Fruit fly (Drosophila melanogaster) whole organism, embryonic: ENCODE measurements around the gene Cyp313a5.

Source experiments
- ATbp ChIP-seq: fragments of 200-800 bp; sonication (Bioruptor generic); optimal IDR thresholded peaks from 2 replicates; lab custom pipeline; 2017; ENCODE audit warnings: missing biosample characterization, mild to moderate bottlenecking, missing genetic modification characterization, missing genetic modification reagents
- B-H1 ChIP-seq: fragments of 200-800 bp; sonication (Bioruptor generic); IDR thresholded peaks from 3 replicates; pipeline ENCODE4 v1.3.6; 2022; ENCODE audit warnings: missing biosample characterization, missing genetic modification characterization
- Bgb ChIP-seq: fragments of 200-800 bp; sonication (Bioruptor generic); IDR thresholded peaks from 2 replicates; pipeline ENCODE4 v1.3.6; 2022; ENCODE audit warnings: missing biosample characterization, missing genetic modification characterization; ENCODE audit not compliant: partially characterized antibody
- CG10147 ChIP-seq: fragments of 200-800 bp; sonication (Bioruptor generic); optimal IDR thresholded peaks from 2 replicates; lab custom pipeline; 2019; ENCODE audit warnings: missing biosample characterization, mild to moderate bottlenecking, missing genetic modification characterization, moderate library complexity
- CG12942 ChIP-seq: fragments of 200-800 bp; sonication (Bioruptor generic); optimal IDR thresholded peaks from 3 replicates; lab custom pipeline; 2016; ENCODE audit warnings: missing biosample characterization, missing genetic modification characterization
- CG15073 ChIP-seq: fragments of 200-800 bp; sonication (Bioruptor generic); optimal IDR thresholded peaks from 2 replicates; lab custom pipeline; 2016; ENCODE audit warnings: missing biosample characterization, missing genetic modification characterization
- CG15601 ChIP-seq: fragments of 200-800 bp; sonication (Bioruptor generic); optimal IDR thresholded peaks from 3 replicates; lab custom pipeline; 2019; ENCODE audit warnings: missing biosample characterization, mild to moderate bottlenecking, missing genetic modification characterization, moderate library complexity
- CG15696 ChIP-seq: fragments of 200-800 bp; sonication (Bioruptor generic); optimal IDR thresholded peaks from 2 replicates; lab custom pipeline; 2019; ENCODE audit warnings: missing biosample characterization, mild to moderate bottlenecking, missing genetic modification characterization, moderate library complexity
- CG1603 ChIP-seq: fragments of 200-800 bp; sonication (Bioruptor generic); optimal IDR thresholded peaks from 2 replicates; lab custom pipeline; 2019; ENCODE audit warnings: missing biosample characterization, mild to moderate bottlenecking, missing genetic modification characterization, moderate library complexity
- CG17568 ChIP-seq: fragments of 200-800 bp; sonication (Bioruptor generic); optimal IDR thresholded peaks from 2 replicates; lab custom pipeline; 2018; ENCODE audit warnings: missing biosample characterization, mild to moderate bottlenecking, missing genetic modification characterization, moderate library complexity
- CG2116 ChIP-seq: fragments of 200-800 bp; sonication (Bioruptor generic); optimal IDR thresholded peaks from 3 replicates; lab custom pipeline; 2018; ENCODE audit warnings: missing biosample characterization, mild to moderate bottlenecking, missing genetic modification characterization
- CG2875 ChIP-seq: fragments of 200-800 bp; sonication (Bioruptor generic); optimal IDR thresholded peaks from 2 replicates; lab custom pipeline; 2017; ENCODE audit warnings: missing biosample characterization, mild to moderate bottlenecking, missing genetic modification characterization, missing genetic modification reagents
- CG31441 ChIP-seq: fragments of 200-800 bp; sonication (Bioruptor generic); IDR thresholded peaks from 2 replicates; pipeline ENCODE4 v1.3.6; 2022; ENCODE audit warnings: missing biosample characterization, missing genetic modification characterization
- CG3407 ChIP-seq: fragments of 200-800 bp; sonication (Bioruptor generic); optimal IDR thresholded peaks from 2 replicates; lab custom pipeline; 2018; ENCODE audit warnings: missing biosample characterization, mild to moderate bottlenecking, missing genetic modification characterization
- CG4820 ChIP-seq: fragments of 200-800 bp; sonication (Bioruptor generic); optimal IDR thresholded peaks from 3 replicates; lab custom pipeline; 2016; ENCODE audit warnings: missing biosample characterization, missing genetic modification characterization
- CG6813 ChIP-seq: fragments of 200-800 bp; sonication (Bioruptor generic); optimal IDR thresholded peaks from 2 replicates; lab custom pipeline; 2017; ENCODE audit warnings: missing biosample characterization, missing genetic modification characterization, mild to moderate bottlenecking, moderate library complexity, missing genetic modification reagents
- CG9215 ChIP-seq: fragments of 200-800 bp; sonication (Bioruptor generic); IDR thresholded peaks from 2 replicates; pipeline ENCODE4 v1.3.6; 2022; ENCODE audit warnings: missing biosample characterization, missing genetic modification characterization
- Camta ChIP-seq: fragments of 200-800 bp; sonication (Bioruptor generic); optimal IDR thresholded peaks from 2 replicates; lab custom pipeline; 2016; ENCODE audit warnings: missing biosample characterization, missing genetic modification characterization
- Doc3 ChIP-seq: fragments of 200-800 bp; sonication (Bioruptor generic); IDR thresholded peaks from 3 replicates; pipeline ENCODE4 v1.3.6; 2022; ENCODE audit warnings: missing biosample characterization, missing genetic modification characterization; ENCODE audit not compliant: partially characterized antibody
- HLH3B ChIP-seq: fragments of 200-800 bp; sonication (Bioruptor generic); IDR thresholded peaks from 2 replicates; pipeline ENCODE4 v1.3.6; 2022; ENCODE audit warnings: missing biosample characterization, missing genetic modification characterization
- Hey ChIP-seq: fragments of 200-800 bp; sonication (Bioruptor generic); optimal IDR thresholded peaks from 3 replicates; lab custom pipeline; 2018; ENCODE audit warnings: missing biosample characterization, mild to moderate bottlenecking, missing genetic modification characterization
- Hmr ChIP-seq: fragments of 200-800 bp; sonication (Bioruptor generic); optimal IDR thresholded peaks from 3 replicates; lab custom pipeline; 2017; ENCODE audit warnings: mild to moderate bottlenecking, missing biosample characterization, missing genetic modification reagents, missing genetic modification characterization
- Hr39 ChIP-seq: fragments of >200 bp; optimal IDR thresholded peaks from 2 replicates; lab custom pipeline; 2017
- Lpt ChIP-seq: fragments of >200 bp; optimal IDR thresholded peaks from 2 replicates; lab custom pipeline; 2018; ENCODE audit warnings: missing biosample characterization, missing genetic modification characterization
- NC2α ChIP-seq: fragments of 200-800 bp; sonication (Bioruptor generic); optimal IDR thresholded peaks from 2 replicates; lab custom pipeline; 2016; ENCODE audit warnings: missing biosample characterization, missing genetic modification characterization
- Pdp1 ChIP-seq, 2 experiments: fragments of 200-800 bp; sonication (Bioruptor generic); optimal IDR thresholded peaks; 3 replicates each; lab custom pipeline; 2016; ENCODE audit warnings: missing biosample characterization in 2 of 2, missing genetic modification characterization in 2 of 2, mild to moderate bottlenecking in 1 of 2, moderate library complexity in 1 of 2
- Six4 ChIP-seq: fragments of 200-800 bp; sonication (Bioruptor generic); optimal IDR thresholded peaks from 2 replicates; lab custom pipeline; 2016; ENCODE audit warnings: missing biosample characterization, missing genetic modification characterization
- Sox100B ChIP-seq: fragments of 200-800 bp; sonication (Bioruptor generic); optimal IDR thresholded peaks from 3 replicates; lab custom pipeline; 2018; ENCODE audit warnings: missing biosample characterization, mild to moderate bottlenecking, missing genetic modification characterization
- Usf ChIP-seq: fragments of 200-800 bp; sonication (Bioruptor generic); optimal IDR thresholded peaks from 2 replicates; lab custom pipeline; 2017; ENCODE audit warnings: missing genotype, missing biosample characterization, missing genetic modification characterization
- Xrp1 ChIP-seq: fragments of 200-800 bp; sonication (Bioruptor generic); IDR thresholded peaks from 2 replicates; pipeline ENCODE4 v1.3.6; 2022; ENCODE audit warnings: missing biosample characterization, missing genetic modification characterization
- ac ChIP-seq: fragments of 200-800 bp; sonication (Bioruptor generic); optimal IDR thresholded peaks from 3 replicates; lab custom pipeline; 2017; ENCODE audit warnings: missing biosample characterization, mild to moderate bottlenecking, missing genetic modification characterization
- ara ChIP-seq: fragments of 200-800 bp; sonication (Bioruptor generic); IDR thresholded peaks from 2 replicates; pipeline ENCODE4 v1.3.6; 2022; ENCODE audit warnings: missing biosample characterization, missing genetic modification characterization
- ash1 ChIP-seq: fragments of 200-800 bp; sonication (Bioruptor generic); optimal IDR thresholded peaks from 2 replicates; lab custom pipeline; 2018; ENCODE audit warnings: missing biosample characterization, mild to moderate bottlenecking, missing genetic modification characterization
- bsh ChIP-seq, 2 experiments: fragments of 200-800 bp; sonication (Bioruptor generic); optimal IDR thresholded peaks; 2 replicates each; lab custom pipeline; 2017 to 2018; ENCODE audit warnings: mild to moderate bottlenecking in 2 of 2, missing biosample characterization in 2 of 2, missing genetic modification characterization in 2 of 2, moderate library complexity in 1 of 2
- cas ChIP-seq: fragments of 200-800 bp; sonication (Bioruptor generic); IDR thresholded peaks from 2 replicates; pipeline ENCODE4 v1.3.6; 2022; ENCODE audit warnings: missing biosample characterization, missing genetic modification characterization
- dmrt11E ChIP-seq: fragments of 200-800 bp; sonication (Bioruptor generic); optimal IDR thresholded peaks from 3 replicates; lab custom pipeline; 2018; ENCODE audit warnings: missing biosample characterization, mild to moderate bottlenecking, missing genetic modification characterization, moderate library complexity
- lov ChIP-seq, 2 experiments: fragments of 200-800 bp in 1 of 2; fragments of >200 bp in 1 of 2; sonication (Bioruptor generic) in 1 of 2; IDR thresholded peaks in 1 of 2; optimal IDR thresholded peaks in 1 of 2; 2 replicates in 1 of 2; 3 replicates in 1 of 2; pipeline versions ENCODE4 v1.3.6 to Lab custom; 2017 to 2022; ENCODE audit warnings: missing biosample characterization in 1 of 2, missing genetic modification characterization in 1 of 2
- mirr ChIP-seq: fragments of 200-800 bp; sonication (Bioruptor generic); optimal IDR thresholded peaks from 3 replicates; lab custom pipeline; 2018; ENCODE audit warnings: missing biosample characterization, mild to moderate bottlenecking, missing genetic modification characterization
- nerfin-2 ChIP-seq: fragments of 200-800 bp; sonication (Bioruptor generic); IDR thresholded peaks from 2 replicates; pipeline ENCODE4 v1.3.6; 2022; ENCODE audit warnings: missing biosample characterization, missing genetic modification characterization; ENCODE audit not compliant: partially characterized antibody
- odd ChIP-seq: fragments of 200-800 bp; sonication (Bioruptor generic); optimal IDR thresholded peaks from 2 replicates; lab custom pipeline; 2017; ENCODE audit warnings: missing biosample characterization, mild to moderate bottlenecking, missing genetic modification characterization
- pb ChIP-seq: fragments of 200-800 bp; sonication (Bioruptor generic); optimal IDR thresholded peaks from 3 replicates; lab custom pipeline; 2016; ENCODE audit warnings: missing biosample characterization, missing genetic modification characterization
- ranshi ChIP-seq: fragments of 200-800 bp; sonication (Bioruptor generic); IDR thresholded peaks from 2 replicates; pipeline ENCODE4 v1.3.6; 2022; ENCODE audit warnings: missing biosample characterization, missing genetic modification characterization
- shn ChIP-seq: fragments of 200-800 bp; sonication (Bioruptor generic); optimal IDR thresholded peaks from 3 replicates; lab custom pipeline; 2016; ENCODE audit warnings: missing biosample characterization, missing genetic modification characterization
- sim ChIP-seq: fragments of 200-800 bp; sonication (Bioruptor generic); IDR thresholded peaks from 2 replicates; pipeline ENCODE4 v1.3.6; 2022; ENCODE audit warnings: missing biosample characterization, missing genetic modification characterization
- slp2 ChIP-seq: fragments of 200-800 bp; sonication (Bioruptor generic); optimal IDR thresholded peaks from 2 replicates; lab custom pipeline; 2016; ENCODE audit warnings: missing biosample characterization, missing genetic modification characterization
- sqz ChIP-seq: fragments of 200-800 bp; sonication (Bioruptor generic); optimal IDR thresholded peaks from 3 replicates; lab custom pipeline; 2018; ENCODE audit warnings: missing biosample characterization, mild to moderate bottlenecking, missing genetic modification characterization
- trh ChIP-seq: fragments of 200-800 bp; sonication (Bioruptor generic); optimal IDR thresholded peaks from 2 replicates; lab custom pipeline; 2016; ENCODE audit warnings: missing biosample characterization, missing genetic modification characterization

Gene Cyp313a5

DNA sequence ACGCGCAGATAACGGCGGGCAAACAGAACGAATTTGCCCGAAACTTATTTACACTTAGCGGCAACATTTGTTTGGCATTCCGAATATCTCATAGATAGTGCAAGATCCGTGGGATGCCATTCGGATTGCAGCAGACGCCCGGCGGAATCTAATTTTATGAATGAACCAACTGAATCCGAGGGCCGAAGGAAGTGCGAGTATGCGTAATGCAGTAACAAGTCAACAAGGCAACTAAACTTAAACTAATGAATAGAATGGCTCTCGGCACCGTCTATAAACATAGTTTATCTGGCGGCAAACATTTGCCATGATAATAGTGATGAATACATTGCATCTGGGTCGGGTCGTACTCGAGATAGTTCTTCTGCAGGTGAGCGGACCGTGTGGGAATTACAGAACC is 15.7 kb upstream of the Cyp313a5 start (continued):
- peak; percentile 25 for TF ChIP-seq CG15696
- no peak for TF ChIP-seq sqz (GFP tag; lab: Kevin White, UChicago)
- TF ChIP-seq Pdp1 (GFP tag; optimal IDR thresholded peaks at IDR 0.05; lab: Kevin White, UChicago), result no peak
- TF ChIP-seq NC2α (GFP tag; lab: Kevin White, UChicago), result no peak
- TF ChIP-seq dmrt11E (tag; lab: Kevin White, UChicago), result peak; percentile 20
- TF ChIP-seq Usf (GFP tag; lab: Kevin White, UChicago), result no peak
- no peak for TF ChIP-seq nerfin-2
- TF ChIP-seq trh (GFP tag; lab: Kevin White, UChicago), result no peak
- peak; percentile 41 for TF ChIP-seq CG1603 (tag; lab: Kevin White, UChicago)
- peak; percentile 8 for TF ChIP-seq Sox100B (GFP tag; lab: Kevin White, UChicago)
- TF ChIP-seq cas (GFP tag; lab: Robert Waterston, UW), result no peak
- no peak for TF ChIP-seq mirr
- TF ChIP-seq bsh (GFP tag; optimal IDR thresholded peaks at IDR 0.05; lab: Kevin White, UChicago), result peak in 1 of 2 experiments; percentile 19
- TF ChIP-seq slp2 (GFP tag; lab: Kevin White, UChicago), result no peak
- TF ChIP-seq Hey (tag; lab: Kevin White, UChicago), result no peak
- TF ChIP-seq Lpt (GFP tag; lab: Kevin White, UChicago), result no peak
- no peak for TF ChIP-seq Doc3 (GFP tag; lab: Robert Waterston, UW)
- TF ChIP-seq CG4820 (GFP tag; lab: Kevin White, UChicago), result no peak
- no peak for TF ChIP-seq lov (optimal IDR thresholded peaks at IDR 0.05; lab: Kevin White, UChicago)
- TF ChIP-seq lov (GFP tag; IDR thresholded peaks at IDR 0.05; lab: Robert Waterston, UW), result no peak
- no peak for TF ChIP-seq Six4 (GFP tag; lab: Kevin White, UChicago)
- TF ChIP-seq ash1 (GFP tag; lab: Kevin White, UChicago), result no peak
- no peak for TF ChIP-seq CG6813 (GFP tag; lab: Kevin White, UChicago)
- TF ChIP-seq Hmr (GFP tag; lab: Kevin White, UChicago), result no peak
- TF ChIP-seq CG3407, result peak; percentile 36
- peak; percentile 4 for TF ChIP-seq CG2875 (GFP tag; lab: Kevin White, UChicago)
- no peak for TF ChIP-seq pb (GFP tag; lab: Kevin White, UChicago)
- no peak for TF ChIP-seq sim (GFP tag; lab: Robert Waterston, UW)
- TF ChIP-seq CG17568 (GFP tag; lab: Kevin White, UChicago), result no peak
- peak; percentile 19 for TF ChIP-seq odd
- TF ChIP-seq CG2116 (GFP tag; lab: Kevin White, UChicago), result no peak
- TF ChIP-seq Xrp1 (GFP tag; lab: Robert Waterston, UW), result 0 out of 2 replicates have a peak, but pooled peaks have one; percentile 15
- TF ChIP-seq CG10147 (GFP tag; lab: Kevin White, UChicago), result no peak
- TF ChIP-seq ara (GFP tag; lab: Robert Waterston, UW), result no peak
- TF ChIP-seq Bgb (GFP tag; lab: Robert Waterston, UW), result no peak
- peak; percentile 18; the same call in 1 of the 2 replicates for TF ChIP-seq CG31441
- TF ChIP-seq ATbp (GFP tag; lab: Kevin White, UChicago), result peak; percentile 60
- no peak for TF ChIP-seq CG9215
- peak; percentile 5 for TF ChIP-seq ac (GFP tag; lab: Kevin White, UChicago)
- TF ChIP-seq ranshi (GFP tag; lab: Robert Waterston, UW), result no peak
- TF ChIP-seq CG15073 (GFP tag; lab: Kevin White, UChicago), result no peak
- TF ChIP-seq shn (GFP tag; lab: Kevin White, UChicago), result no peak
- TF ChIP-seq Camta (GFP tag; lab: Kevin White, UChicago), result no peak
- TF ChIP-seq CG15601 (tag; lab: Kevin White, UChicago), result peak; percentile 45
- TF ChIP-seq B-H1, result no peak
- no peak for TF ChIP-seq Hr39
- no peak for TF ChIP-seq CG12942 (GFP tag; lab: Kevin White, UChicago)
- no peak for TF ChIP-seq HLH3B (GFP tag; lab: Robert Waterston, UW)
